Worm (Caenorhabditis elegans): Measurements from ENCODE around the gene Y47D7A.3.

Y47D7A.3 gene

ce11 chrV:4371309-4371933 lies 39.3 kb upstream of the Y47D7A.3 start, which contains the start of the genes gmpr-1 and fipp-1 (continued):
- TF ChIP-seq D1046.2 (GFP tag; IDR thresholded peaks at IDR 0.05) (no peak), lin-29 (GFP tag; IDR thresholded peaks at IDR 0.05) (no peak), nhr-25 (tag; optimal IDR thresholded peaks at IDR 0.05; ENCODE audit: borderline replicate concordance, insufficient read depth) (peak; percentile 5), nhr-111 (GFP tag; optimal IDR thresholded peaks at IDR 0.05) (no peak), set-16 (GFP tag; IDR thresholded peaks at IDR 0.05) (no peak), zip-2 (tag; optimal IDR thresholded peaks at IDR 0.05) (no peak), arid-1 (GFP tag; conservative IDR thresholded peaks at IDR 0.05) (no peak), attf-4 (tag; optimal IDR thresholded peaks at IDR 0.05) (no peak), ceh-20 (GFP tag; IDR thresholded peaks at IDR 0.05) (no peak), T20F7.1 (GFP tag; optimal IDR thresholded peaks at IDR 0.05) (peak; percentile 99), Y48G9A.11 (GFP tag; IDR thresholded peaks at IDR 0.05) (peak; percentile 80), lim-7 (GFP tag; IDR thresholded peaks at IDR 0.05) (no peak), cey-2 (tag; optimal IDR thresholded peaks at IDR 0.05; ENCODE audit: borderline replicate concordance, insufficient read depth) (no peak), daf-12 (tag; optimal IDR thresholded peaks at IDR 0.05) (no peak), unc-130 (GFP tag; optimal IDR thresholded peaks at IDR 0.05) (no peak), fos-1 (tag; optimal IDR thresholded peaks at IDR 0.05) (no peak), hmg-1.1 (GFP tag; IDR thresholded peaks at IDR 0.05) (peak; percentile 53), fkh-10 (GFP tag; optimal IDR thresholded peaks at IDR 0.05) (no peak), skn-1 (tag; optimal IDR thresholded peaks at IDR 0.05) (no peak), lsy-2 (tag; optimal IDR thresholded peaks at IDR 0.05) (peak in 1 of 2 experiments; percentile 73)

DNA sequence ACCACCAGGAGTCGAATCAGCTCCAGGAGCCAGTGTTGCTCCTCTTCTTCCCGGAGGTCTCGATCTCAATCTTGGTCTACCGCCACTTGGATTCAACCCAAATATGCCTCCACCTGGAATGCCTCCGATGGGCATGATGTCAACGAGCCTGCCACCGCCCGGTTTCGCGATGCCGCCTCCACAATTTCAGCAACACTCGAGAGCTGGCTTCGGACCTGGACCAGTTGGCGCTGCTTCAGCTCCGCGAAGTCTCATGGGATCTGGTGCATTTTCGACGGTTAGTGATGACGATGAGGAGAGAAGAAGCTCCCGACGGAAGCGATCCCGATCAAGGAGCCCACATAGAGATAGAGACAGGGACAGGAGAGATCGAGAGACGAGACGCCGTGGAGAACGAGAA lies 37.8 kb upstream of the Y47D7A.3 start:
- TF ChIP-seq set-16 (GFP tag; IDR thresholded peaks at IDR 0.05) (peak; percentile 88), lin-1 (GFP tag; IDR thresholded peaks at IDR 0.05) (no peak), daf-19 (GFP tag; conservative IDR thresholded peaks at IDR 0.05) (no peak)

- no peak for TF ChIP-seq unc-39 (tag; optimal IDR thresholded peaks at IDR 0.05)
- peak; percentile 42 for TF ChIP-seq lin-38 (GFP tag; IDR thresholded peaks at IDR 0.05)
Measured at ce11 chrV:4373656-4374055, 37.1 kb upstream of the Y47D7A.3 start.

ce11 chrV:4374625-4375024 lies 36.1 kb upstream of the Y47D7A.3 start, which contains the start of gene neg-1:
Gene neg-1 (minus strand): TSS chrV:4374874.
- TF ChIP-seq unc-62 (GFP tag; optimal IDR thresholded peaks at IDR 0.05 in 1 of 2) = peak in 1 of 2 experiments; percentile 44
- TF ChIP-seq unc-62 (tag; optimal IDR thresholded peaks at IDR 0.05) = no peak
- TF ChIP-seq daf-12 (tag; optimal IDR thresholded peaks at IDR 0.05) = no peak

DNA sequence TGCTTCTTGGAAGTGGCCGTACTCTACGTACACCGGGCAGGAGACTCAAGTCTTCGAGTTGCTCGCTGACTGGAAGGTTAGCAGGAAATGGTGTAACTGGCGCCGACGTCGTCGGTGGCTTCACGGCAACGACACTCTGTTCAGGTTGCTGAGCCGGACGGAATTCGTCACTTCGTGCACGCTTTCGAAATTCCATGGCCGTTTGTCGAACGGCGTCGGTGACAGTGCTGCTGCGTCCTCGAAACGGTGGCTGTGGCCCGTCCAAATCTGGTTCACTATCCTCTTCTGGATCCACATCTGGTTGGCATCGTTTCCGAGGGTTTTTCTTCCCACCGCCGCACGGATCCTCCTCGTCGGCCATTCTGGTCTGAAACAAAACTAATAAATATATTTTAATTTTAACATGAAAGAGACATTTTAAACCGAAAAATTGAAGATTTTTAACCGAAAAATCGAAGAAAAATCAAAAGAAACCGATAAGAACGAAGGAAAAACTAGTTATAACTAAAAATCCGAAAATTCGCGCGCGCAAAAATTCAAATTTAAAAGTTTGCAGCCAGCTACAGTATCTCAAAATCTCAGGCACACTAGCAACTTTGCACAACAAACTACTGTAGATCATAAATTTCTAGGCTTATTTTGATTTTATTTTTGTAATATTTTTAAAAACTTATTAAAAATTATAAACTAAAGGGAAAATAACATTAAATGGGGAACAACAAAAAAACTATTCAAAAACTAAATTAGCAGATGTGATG lies 34.8 kb upstream of the Y47D7A.3 start, which contains the start of gene F32D1.7:
Gene F32D1.7, minus strand, starts transcription at position 367 of the 758 bp plus-strand sequence.
- TF ChIP-seq nhr-42 (GFP tag; IDR thresholded peaks at IDR 0.05) (no peak), set-16 (GFP tag; IDR thresholded peaks at IDR 0.05) (peak; percentile 53; the same call in 1 of the 2 replicates), unc-130 (GFP tag; optimal IDR thresholded peaks at IDR 0.05) (peak; percentile 51), lin-38 (GFP tag; IDR thresholded peaks at IDR 0.05) (peak; percentile 56), unc-62 (GFP tag; optimal IDR thresholded peaks at IDR 0.05 in 1 of 2) (peak in 1 of 2 experiments; percentile 32), unc-62 (tag; optimal IDR thresholded peaks at IDR 0.05) (no peak), Y48G9A.11 (GFP tag; IDR thresholded peaks at IDR 0.05) (peak; percentile 27; the same call in 1 of the 2 replicates), cey-2 (tag; optimal IDR thresholded peaks at IDR 0.05; ENCODE audit: borderline replicate concordance, insufficient read depth) (no peak), F49E8.2 (tag; optimal IDR thresholded peaks at IDR 0.05; ENCODE audit: borderline replicate concordance) (peak; percentile 13), aha-1 (tag) (peak; percentile 22)

All from whole organism, L4 larva.